Worm (Caenorhabditis elegans): Measurements from ENCODE around the gene gsy-1.

Gene gsy-1

DNA sequence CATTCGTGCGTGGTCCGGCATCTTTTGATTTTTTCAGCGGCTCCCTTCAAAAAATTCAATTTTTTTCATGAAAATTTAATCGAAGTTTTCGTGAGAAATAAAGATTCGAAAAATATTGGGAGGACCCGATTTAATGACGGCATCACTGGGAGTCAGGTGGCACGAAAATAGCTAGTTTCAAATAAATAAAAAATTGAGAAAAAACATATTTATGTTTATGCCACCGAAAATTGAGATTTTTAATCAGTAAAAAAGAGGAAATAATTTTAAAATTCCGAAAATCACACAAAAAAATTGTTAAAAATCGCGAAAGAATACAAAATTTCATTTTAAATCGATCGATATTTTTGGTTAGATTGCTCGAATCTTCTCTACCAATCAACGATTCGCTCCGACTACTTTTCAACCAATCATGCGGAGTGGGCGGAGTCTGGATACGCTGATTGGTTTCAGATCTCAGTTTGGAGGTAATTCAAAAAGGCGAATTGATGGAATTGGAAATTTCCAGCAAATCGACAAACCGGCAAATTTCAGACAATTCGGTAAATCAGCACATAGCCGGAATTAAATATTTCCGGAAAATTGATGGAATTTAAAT is at the start of gene gsy-1:
Gene gsy-1 (minus strand): TSS at position 51 of the 598 bp plus-strand sequence.
- no peak for TF ChIP-seq mdl-1 (tag; optimal IDR thresholded peaks at IDR 0.05)
- peak; percentile 35 for TF ChIP-seq lsy-12 (tag; optimal IDR thresholded peaks at IDR 0.05)
- TF ChIP-seq pha-4 (tag; optimal IDR thresholded peaks at IDR 0.05) = no peak
- TF ChIP-seq nfya-1 (tag; optimal IDR thresholded peaks at IDR 0.05; ENCODE audit: insufficient read depth) = peak; percentile 75

DNA sequence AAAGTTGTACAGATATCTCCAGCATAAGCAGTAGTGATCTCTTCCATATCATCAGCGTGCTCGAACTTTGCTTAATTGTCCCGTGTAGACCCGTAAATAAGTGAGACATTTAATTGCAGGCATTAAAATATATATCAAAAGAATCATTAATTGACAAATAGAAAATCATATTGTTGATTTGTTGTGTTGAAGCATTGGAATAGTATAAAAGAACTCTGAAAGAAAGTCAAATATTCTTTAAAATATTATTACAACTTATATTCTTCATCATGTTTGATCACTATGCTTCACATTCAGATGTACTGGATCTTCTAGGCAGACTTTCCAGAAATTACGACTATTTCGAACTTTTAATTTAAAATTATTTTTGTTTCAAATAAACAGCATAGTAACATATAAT is 47.6 kb upstream of the gsy-1 start, which contains the start of gene F58G1.8:
Gene F58G1.8 (minus strand): TSS at position 101 of the 400 bp plus-strand sequence.
- TF ChIP-seq nhr-237 (tag; optimal IDR thresholded peaks at IDR 0.05) = no peak
- no peak for TF ChIP-seq ZK546.5 (tag; optimal IDR thresholded peaks at IDR 0.05)
- TF ChIP-seq eor-1 (tag; optimal IDR thresholded peaks at IDR 0.05) = no peak
- no peak for TF ChIP-seq fkh-2 (tag; optimal IDR thresholded peaks at IDR 0.05)
- TF ChIP-seq lin-15B (tag; optimal IDR thresholded peaks at IDR 0.05) = no peak
- no peak for TF ChIP-seq ceh-9 (tag; optimal IDR thresholded peaks at IDR 0.05)
- TF ChIP-seq sea-2 (GFP tag; optimal IDR thresholded peaks at IDR 0.05) = no peak
- no peak for TF ChIP-seq jun-1 (tag; optimal IDR thresholded peaks at IDR 0.05)
- no peak for TF ChIP-seq nhr-12 (tag; optimal IDR thresholded peaks at IDR 0.05)
- TF ChIP-seq snpc-4 (tag; optimal IDR thresholded peaks at IDR 0.05) = no peak
- TF ChIP-seq ceh-16 (tag; optimal IDR thresholded peaks at IDR 0.05) = no peak
- no peak for TF ChIP-seq tbx-2 (tag; optimal IDR thresholded peaks at IDR 0.05)
- TF ChIP-seq elt-2 (tag; optimal IDR thresholded peaks at IDR 0.05) = no peak
- TF ChIP-seq nhr-23 (tag; optimal IDR thresholded peaks at IDR 0.05) = no peak
- TF ChIP-seq zag-1 (tag; optimal IDR thresholded peaks at IDR 0.05) = no peak

DNA sequence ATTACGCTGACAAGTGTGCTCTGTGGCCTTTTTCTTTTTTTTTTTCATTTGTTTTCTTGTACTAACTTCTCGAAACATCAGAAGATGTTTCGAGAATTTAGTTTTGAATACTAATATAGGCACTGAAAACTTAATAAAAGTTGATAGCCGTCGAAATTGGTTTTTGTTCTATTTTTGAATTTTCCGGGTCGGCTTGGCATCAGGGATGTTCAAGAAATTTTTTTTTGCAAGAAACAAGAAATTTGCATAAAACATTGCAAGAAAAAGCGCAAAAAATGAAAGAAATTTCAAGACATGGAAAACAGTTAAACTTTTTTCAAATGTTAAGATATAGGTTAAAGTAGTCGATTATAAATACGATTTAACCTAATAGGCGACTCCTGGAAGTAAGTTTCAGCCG is 45.3 kb upstream of the gsy-1 start:
- TF ChIP-seq nhr-76 (tag; optimal IDR thresholded peaks at IDR 0.05) (no peak), unc-62 (GFP tag; optimal IDR thresholded peaks at IDR 0.05) (no peak), nhr-28 (tag; optimal IDR thresholded peaks at IDR 0.05) (no peak), nhr-23 (tag; optimal IDR thresholded peaks at IDR 0.05) (no peak), fkh-2 (tag; optimal IDR thresholded peaks at IDR 0.05) (no peak), pha-4 (tag; optimal IDR thresholded peaks at IDR 0.05) (no peak), elt-3 (tag; optimal IDR thresholded peaks at IDR 0.05) (no peak)

DNA sequence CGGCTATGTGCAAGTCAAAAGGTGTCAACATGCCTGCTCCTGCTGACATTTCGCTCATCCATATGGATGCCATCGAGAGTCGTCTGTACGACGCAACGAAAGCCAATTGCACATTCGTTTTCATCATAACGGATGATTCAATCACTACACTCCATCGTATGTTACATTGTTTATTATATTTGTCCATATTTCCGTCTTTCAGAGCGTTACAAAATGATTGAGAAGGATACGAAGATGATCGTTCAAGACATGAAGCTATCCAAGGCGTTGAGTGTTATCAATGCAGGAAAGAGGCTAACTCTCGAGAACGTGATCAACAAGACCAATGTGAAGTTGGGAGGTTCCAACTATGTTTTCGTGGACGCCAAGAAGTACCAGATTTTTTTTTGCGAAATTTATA is 43.6 kb upstream of the gsy-1 start:
- TF ChIP-seq fos-1 (tag; optimal IDR thresholded peaks at IDR 0.05) = no peak
- TF ChIP-seq ceh-28 (tag; optimal IDR thresholded peaks at IDR 0.05) = no peak
- no peak for TF ChIP-seq mdl-1 (tag; optimal IDR thresholded peaks at IDR 0.05)
- TF ChIP-seq ztf-4 (tag; optimal IDR thresholded peaks at IDR 0.05) = no peak
- no peak for TF ChIP-seq elt-2 (tag; optimal IDR thresholded peaks at IDR 0.05)
- TF ChIP-seq ZK546.5 (tag; optimal IDR thresholded peaks at IDR 0.05) = no peak
- no peak for TF ChIP-seq nhr-43 (tag; optimal IDR thresholded peaks at IDR 0.05; ENCODE audit: poor library complexity, severe bottlenecking)
- no peak for TF ChIP-seq nhr-23 (tag; optimal IDR thresholded peaks at IDR 0.05)
- no peak for TF ChIP-seq ceh-82 (tag; optimal IDR thresholded peaks at IDR 0.05)
- TF ChIP-seq nhr-237 (tag; optimal IDR thresholded peaks at IDR 0.05) = no peak
- TF ChIP-seq egl-5 (tag; optimal IDR thresholded peaks at IDR 0.05) = no peak

DNA sequence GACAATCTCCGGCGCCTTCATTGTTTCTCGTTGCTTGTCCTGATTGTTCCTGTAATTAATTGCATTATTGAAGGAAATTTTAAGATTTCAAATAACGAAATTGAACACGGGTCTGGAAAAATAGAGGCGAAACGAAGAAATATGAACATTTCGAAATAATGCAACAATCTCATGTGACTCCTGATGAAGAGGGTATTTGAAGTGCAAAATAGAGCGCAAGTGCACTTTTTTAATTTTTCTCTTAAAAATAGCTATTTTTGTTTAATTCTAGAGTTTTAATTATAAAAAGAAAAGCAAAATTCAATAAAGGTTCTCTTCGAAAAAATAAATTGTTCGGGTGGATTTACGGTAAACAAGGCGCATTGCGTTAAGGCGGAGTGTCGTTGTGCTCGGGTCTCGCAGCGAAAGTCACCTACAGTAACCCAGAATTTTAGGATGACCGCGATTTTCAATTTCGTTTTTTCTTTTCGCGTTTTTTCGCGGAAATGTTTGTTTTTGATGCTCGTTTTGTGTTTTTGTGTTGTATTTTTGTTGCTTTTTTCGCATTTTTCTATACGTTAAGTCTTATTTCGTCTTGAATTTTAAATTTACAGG is 41.1 kb upstream of the gsy-1 start, which contains the start of the genes F58G1.2 and wago-4:
Gene F58G1.2 (minus strand): TSS at position 51 of the 594 bp plus-strand sequence.
Gene wago-4 (plus strand): TSS at position 592 of the 594 bp plus-strand sequence.
- TF ChIP-seq nhr-11 (tag; optimal IDR thresholded peaks at IDR 0.05) (no peak), aly-2 (tag; optimal IDR thresholded peaks at IDR 0.05) (no peak), R02D3.7 (tag; optimal IDR thresholded peaks at IDR 0.05) (peak; percentile 88), lin-15B (tag; optimal IDR thresholded peaks at IDR 0.05) (peak; percentile 61), nhr-67 (tag; optimal IDR thresholded peaks at IDR 0.05) (no peak)
